Fruit fly (Drosophila melanogaster) whole organism, embryonic: ENCODE measurements around the gene ich.

Experiments
- Abd-B ChIP-seq: fragments of 200-800 bp; sonication (Bioruptor generic); optimal IDR thresholded peaks from 2 replicates; lab custom pipeline; 2018; ENCODE audit warnings: missing biosample characterization, mild to moderate bottlenecking, missing genetic modification characterization, moderate library complexity
- Bgb ChIP-seq: fragments of 200-800 bp; sonication (Bioruptor generic); IDR thresholded peaks from 2 replicates; pipeline ENCODE4 v1.3.6; 2022; ENCODE audit warnings: missing biosample characterization, missing genetic modification characterization; ENCODE audit not compliant: partially characterized antibody
- CG10431 ChIP-seq: fragments of 200-800 bp; sonication (Bioruptor generic); optimal IDR thresholded peaks from 3 replicates; lab custom pipeline; 2018; ENCODE audit warnings: missing biosample characterization, mild to moderate bottlenecking, missing genetic modification characterization
- CG12104 ChIP-seq: fragments of 200-800 bp; sonication (Bioruptor generic); optimal IDR thresholded peaks from 3 replicates; lab custom pipeline; 2016; ENCODE audit warnings: missing biosample characterization, missing genetic modification characterization
- CG12219 ChIP-seq: fragments of 200-800 bp; sonication (Bioruptor generic); optimal IDR thresholded peaks from 3 replicates; lab custom pipeline; 2018; ENCODE audit warnings: missing biosample characterization, mild to moderate bottlenecking, missing genetic modification characterization
- CG13287 ChIP-seq: fragments of 200-800 bp; sonication (Bioruptor generic); IDR thresholded peaks from 2 replicates; pipeline ENCODE4 v1.3.6; 2022; ENCODE audit warnings: missing biosample characterization, missing genetic modification characterization; ENCODE audit not compliant: partially characterized antibody
- CG14441 ChIP-seq: fragments of 200-800 bp; sonication (Bioruptor generic); IDR thresholded peaks from 2 replicates; pipeline ENCODE4 v1.3.6; 2022; ENCODE audit warnings: missing biosample characterization, missing genetic modification characterization
- CG14860 ChIP-seq: fragments of 200-800 bp; sonication (Bioruptor generic); IDR thresholded peaks from 3 replicates; pipeline ENCODE4 v1.3.6; 2022; ENCODE audit warnings: missing biosample characterization, missing genetic modification characterization; ENCODE audit not compliant: partially characterized antibody
- CG15011 ChIP-seq: fragments of 200-800 bp; sonication (Bioruptor generic); optimal IDR thresholded peaks from 3 replicates; lab custom pipeline; 2018; ENCODE audit warnings: missing biosample characterization, mild to moderate bottlenecking, missing genetic modification characterization
- CG15073 ChIP-seq: fragments of 200-800 bp; sonication (Bioruptor generic); optimal IDR thresholded peaks from 2 replicates; lab custom pipeline; 2016; ENCODE audit warnings: missing biosample characterization, missing genetic modification characterization
- CG17361 ChIP-seq: fragments of 200-800 bp; sonication (Bioruptor generic); IDR thresholded peaks from 3 replicates; pipeline ENCODE4 v1.3.6; 2022; ENCODE audit warnings: missing biosample characterization, missing genetic modification characterization
- CG17802 ChIP-seq: fragments of 200-800 bp; sonication (Bioruptor generic); optimal IDR thresholded peaks from 2 replicates; lab custom pipeline; 2018; ENCODE audit warnings: missing biosample characterization, mild to moderate bottlenecking, missing genetic modification characterization, moderate library complexity
- CG30020 ChIP-seq: fragments of 200-800 bp; optimal IDR thresholded peaks from 2 replicates; lab custom pipeline; 2019; ENCODE audit warnings: missing biosample characterization, mild to moderate bottlenecking, missing genetic modification characterization, moderate library complexity
- CG3065 ChIP-seq: fragments of 200-800 bp; sonication (Bioruptor generic); optimal IDR thresholded peaks from 2 replicates; lab custom pipeline; 2016; ENCODE audit warnings: missing biosample characterization, missing genetic modification characterization
- CG3407 ChIP-seq: fragments of 200-800 bp; sonication (Bioruptor generic); optimal IDR thresholded peaks from 2 replicates; lab custom pipeline; 2018; ENCODE audit warnings: missing biosample characterization, mild to moderate bottlenecking, missing genetic modification characterization
- CG34224 ChIP-seq: fragments of 200-800 bp; sonication (Bioruptor generic); IDR thresholded peaks from 3 replicates; pipeline ENCODE4 v1.3.6; 2022; ENCODE audit warnings: missing biosample characterization, missing genetic modification characterization; ENCODE audit not compliant: partially characterized antibody
- CG3726 ChIP-seq: fragments of 200-800 bp; sonication (Bioruptor generic); IDR thresholded peaks from 3 replicates; pipeline ENCODE4, ENCODE4 v1.3.6; 2022; ENCODE audit warnings: missing biosample characterization, missing genetic modification characterization
- CG6654 ChIP-seq: fragments of 200-800 bp; sonication (Bioruptor generic); optimal IDR thresholded peaks from 2 replicates; lab custom pipeline; 2017; ENCODE audit warnings: missing biosample characterization, mild to moderate bottlenecking, missing genetic modification characterization
- CG6791 ChIP-seq: fragments of 200-800 bp; sonication (Bioruptor generic); IDR thresholded peaks from 3 replicates; pipeline ENCODE4 v1.3.6; 2022; ENCODE audit warnings: missing biosample characterization, missing genetic modification characterization; ENCODE audit not compliant: partially characterized antibody
- CG6813 ChIP-seq: fragments of 200-800 bp; sonication (Bioruptor generic); optimal IDR thresholded peaks from 2 replicates; lab custom pipeline; 2017; ENCODE audit warnings: missing biosample characterization, missing genetic modification characterization, mild to moderate bottlenecking, moderate library complexity, missing genetic modification reagents
- CG7556 ChIP-seq: fragments of 200-800 bp; sonication (Bioruptor generic); optimal IDR thresholded peaks from 2 replicates; lab custom pipeline; 2017; ENCODE audit warnings: missing biosample characterization, mild to moderate bottlenecking, missing genetic modification characterization
- CG8089 ChIP-seq: fragments of 200-800 bp; sonication (Bioruptor generic); optimal IDR thresholded peaks from 3 replicates; lab custom pipeline; 2016; ENCODE audit warnings: missing biosample characterization, missing genetic modification characterization
- CG8281 ChIP-seq: fragments of 200-800 bp; sonication (Bioruptor generic); optimal IDR thresholded peaks from 2 replicates; lab custom pipeline; 2018; ENCODE audit warnings: missing biosample characterization, mild to moderate bottlenecking, missing genetic modification characterization, moderate library complexity
- Chrac-16 ChIP-seq: fragments of 200-800 bp; sonication (Bioruptor generic); optimal IDR thresholded peaks from 3 replicates; lab custom pipeline; 2016; ENCODE audit warnings: missing biosample characterization, missing genetic modification characterization
- CkIIα-i1 ChIP-seq: fragments of 200-800 bp; sonication (Bioruptor generic); IDR thresholded peaks from 2 replicates; pipeline ENCODE4 v1.3.6; 2022; ENCODE audit warnings: missing biosample characterization, missing genetic modification characterization
- Dll ChIP-seq: fragments of 200-800 bp; sonication (Bioruptor generic); IDR thresholded peaks from 4 replicates; pipeline ENCODE4 v1.3.6; 2022; ENCODE audit warnings: missing biosample characterization, missing genetic modification characterization; ENCODE audit not compliant: partially characterized antibody
- Hand ChIP-seq: fragments of 200-800 bp; sonication (Bioruptor generic); optimal IDR thresholded peaks from 2 replicates; lab custom pipeline; 2017; ENCODE audit warnings: mild to moderate bottlenecking, missing biosample characterization, missing genetic modification reagents, missing genetic modification characterization
- Hr51 ChIP-seq, 2 experiments: fragments of 200-800 bp; sonication (Bioruptor generic); optimal IDR thresholded peaks; 2 replicates in 1 of 2; 3 replicates in 1 of 2; lab custom pipeline; 2016 to 2018; ENCODE audit warnings: missing biosample characterization in 2 of 2, missing genetic modification characterization in 2 of 2, mild to moderate bottlenecking in 1 of 2, moderate library complexity in 1 of 2
- Hsf ChIP-seq: fragments of 200-800 bp; sonication (Bioruptor generic); optimal IDR thresholded peaks from 3 replicates; lab custom pipeline; 2016; ENCODE audit warnings: missing biosample characterization, missing genetic modification characterization
- Kr ChIP-seq: fragments of 200-800 bp; sonication (Bioruptor generic); optimal IDR thresholded peaks from 2 replicates; lab custom pipeline; 2017; ENCODE audit warnings: missing biosample characterization, mild to moderate bottlenecking, missing genetic modification characterization
- PHDP ChIP-seq: fragments of 200-800 bp; sonication (Bioruptor generic); optimal IDR thresholded peaks from 3 replicates; lab custom pipeline; 2018; ENCODE audit warnings: missing biosample characterization, mild to moderate bottlenecking, missing genetic modification characterization, moderate library complexity
- Poxn ChIP-seq: fragments of 200-800 bp; sonication (Bioruptor generic); IDR thresholded peaks from 2 replicates; pipeline ENCODE4 v1.3.6; 2022; ENCODE audit warnings: missing biosample characterization, missing genetic modification characterization
- Side ChIP-seq: fragments of 200-800 bp; sonication (Bioruptor generic); optimal IDR thresholded peaks from 2 replicates; lab custom pipeline; 2016; ENCODE audit warnings: missing biosample characterization, missing genetic modification characterization
- abd-A ChIP-seq: fragments of 200-800 bp; sonication (Bioruptor generic); optimal IDR thresholded peaks from 3 replicates; lab custom pipeline; 2019; ENCODE audit warnings: missing biosample characterization, mild to moderate bottlenecking, missing genetic modification characterization, moderate library complexity
- aop ChIP-seq: fragments of 200-800 bp; sonication (Bioruptor generic); IDR thresholded peaks from 2 replicates; pipeline ENCODE4 v1.3.6; 2022; ENCODE audit warnings: missing biosample characterization, missing genetic modification characterization
- cato ChIP-seq: fragments of 200-800 bp; sonication (Bioruptor generic); optimal IDR thresholded peaks from 2 replicates; lab custom pipeline; 2016; ENCODE audit warnings: missing biosample characterization, missing genetic modification characterization, borderline replicate concordance
- da ChIP-seq: fragments of 200-800 bp; sonication (Bioruptor generic); optimal IDR thresholded peaks from 2 replicates; lab custom pipeline; 2016; ENCODE audit warnings: missing biosample characterization, missing genetic modification characterization
- disco-r ChIP-seq: fragments of 200-800 bp; sonication (Bioruptor generic); optimal IDR thresholded peaks from 2 replicates; lab custom pipeline; 2016; ENCODE audit warnings: missing biosample characterization, missing genetic modification characterization
- dmrt11E ChIP-seq: fragments of 200-800 bp; sonication (Bioruptor generic); optimal IDR thresholded peaks from 3 replicates; lab custom pipeline; 2018; ENCODE audit warnings: missing biosample characterization, mild to moderate bottlenecking, missing genetic modification characterization, moderate library complexity
- dmrt99B ChIP-seq: fragments of 200-800 bp; sonication (Bioruptor generic); optimal IDR thresholded peaks from 2 replicates; lab custom pipeline; 2018; ENCODE audit warnings: missing biosample characterization, mild to moderate bottlenecking, missing genetic modification characterization, moderate library complexity
- fru ChIP-seq: fragments of >200 bp; optimal IDR thresholded peaks from 2 replicates; lab custom pipeline; 2017
- jigr1 ChIP-seq: fragments of 200-800 bp; sonication (Bioruptor generic); IDR thresholded peaks from 3 replicates; pipeline ENCODE4 v1.3.6; 2022; ENCODE audit warnings: missing biosample characterization, missing genetic modification characterization
- peb ChIP-seq: fragments of 200-800 bp; sonication (Bioruptor generic); IDR thresholded peaks from 2 replicates; pipeline ENCODE4 v1.3.6; 2022; ENCODE audit warnings: missing biosample characterization, missing genetic modification characterization
- pnt ChIP-seq: fragments of 200-800 bp; sonication (Bioruptor generic); optimal IDR thresholded peaks from 3 replicates; lab custom pipeline; 2016; ENCODE audit warnings: missing biosample characterization, missing genetic modification characterization
- so ChIP-seq: fragments of 200-800 bp; sonication (Bioruptor generic); IDR thresholded peaks from 3 replicates; pipeline ENCODE4 v1.3.6; 2022; ENCODE audit warnings: missing biosample characterization, missing genetic modification characterization
- tio ChIP-seq: fragments of 200-800 bp; sonication (Bioruptor generic); optimal IDR thresholded peaks from 2 replicates; lab custom pipeline; 2017; ENCODE audit warnings: missing biosample characterization, missing genetic modification characterization, inconsistent platforms
- twi ChIP-seq: fragments of 200-800 bp; optimal IDR thresholded peaks from 2 replicates; lab custom pipeline; 2019; ENCODE audit warnings: missing biosample characterization, mild to moderate bottlenecking, missing genetic modification characterization, moderate library complexity
- usp ChIP-seq: fragments of >200 bp; optimal IDR thresholded peaks from 2 replicates; lab custom pipeline; 2017; ENCODE audit warnings: missing biosample characterization, missing genetic modification characterization

The ich gene

dm6 chr3R:8945502-8946324, 17.1 kb downstream of the ich start (continued):
- peak in 1 of 2 experiments; percentile 95 for TF ChIP-seq Hr51 (GFP tag; optimal IDR thresholded peaks at IDR 0.05; lab: Kevin White, UChicago)
- peak; percentile 68 for TF ChIP-seq CG6654 (GFP tag; lab: Kevin White, UChicago)
- TF ChIP-seq PHDP (tag; lab: Kevin White, UChicago), result peak; percentile 88
- peak; percentile 65 for TF ChIP-seq jigr1 (GFP tag; lab: Robert Waterston, UW)
- no peak for TF ChIP-seq CG15073 (GFP tag; lab: Kevin White, UChicago)
- no peak for TF ChIP-seq aop (GFP tag; lab: Robert Waterston, UW)
- 0 out of 3 replicates have a peak, but pooled peaks have one; percentile 16 for TF ChIP-seq CG14860 (GFP tag; lab: Robert Waterston, UW)
- no peak for TF ChIP-seq fru (lab: Kevin White, UChicago)
- no peak for TF ChIP-seq CG34224 (GFP tag; lab: Robert Waterston, UW)
- no peak for TF ChIP-seq usp
- TF ChIP-seq Bgb (GFP tag; lab: Robert Waterston, UW), result no peak
- peak; percentile 39 for TF ChIP-seq pnt (GFP tag; lab: Kevin White, UChicago)
- peak; percentile 43 for TF ChIP-seq cato (GFP tag; lab: Kevin White, UChicago)
- TF ChIP-seq CG13287 (GFP tag; lab: Robert Waterston, UW), result no peak
- peak; percentile 56 for TF ChIP-seq CG12219 (GFP tag; lab: Kevin White, UChicago)
- peak; percentile 85 for TF ChIP-seq abd-A (tag; lab: Kevin White, UChicago)
- peak; percentile 80 for TF ChIP-seq CG14441 (GFP tag; lab: Robert Waterston, UW)
- no peak for TF ChIP-seq disco-r (GFP tag; lab: Kevin White, UChicago)
- peak; percentile 92 for TF ChIP-seq CG17361 (GFP tag; lab: Robert Waterston, UW)
- peak; percentile 94 for TF ChIP-seq dmrt99B (tag; lab: Kevin White, UChicago)
- no peak for TF ChIP-seq CG8089
- TF ChIP-seq Kr, result no peak
- peak; percentile 70 for TF ChIP-seq CG6813
- TF ChIP-seq CG3407 (GFP tag; lab: Kevin White, UChicago), result peak; percentile 84
- TF ChIP-seq Hsf (GFP tag; lab: Kevin White, UChicago), result peak; percentile 63
- TF ChIP-seq peb (GFP tag; lab: Robert Waterston, UW), result peak; percentile 37; the same call in 1 of the 2 replicates
- TF ChIP-seq CkIIα-i1 (GFP tag; lab: Robert Waterston, UW), result no peak
- peak; percentile 87 for TF ChIP-seq Abd-B (GFP tag; lab: Kevin White, UChicago)
- TF ChIP-seq CG8281 (tag; lab: Kevin White, UChicago), result peak; percentile 54
- TF ChIP-seq Hand (GFP tag; lab: Kevin White, UChicago), result no peak
- peak; percentile 58 for TF ChIP-seq dmrt11E (tag; lab: Kevin White, UChicago)
- no peak for TF ChIP-seq Side (GFP tag; lab: Kevin White, UChicago)
- peak; percentile 92 for TF ChIP-seq CG7556 (GFP tag; lab: Kevin White, UChicago)
- TF ChIP-seq Dll, result no peak
- no peak for TF ChIP-seq CG6791 (GFP tag; lab: Robert Waterston, UW)
- TF ChIP-seq CG12104 (GFP tag; lab: Kevin White, UChicago), result peak; percentile 73
- peak; percentile 70 for TF ChIP-seq twi
- TF ChIP-seq Chrac-16 (GFP tag; lab: Kevin White, UChicago), result peak; percentile 55
- TF ChIP-seq CG30020 (tag; lab: Kevin White, UChicago), result peak; percentile 48
- no peak for TF ChIP-seq da (GFP tag; lab: Kevin White, UChicago)
- peak; percentile 54 for TF ChIP-seq CG17802 (tag; lab: Kevin White, UChicago)
- peak; percentile 69 for TF ChIP-seq tio (GFP tag; lab: Kevin White, UChicago)
- TF ChIP-seq Poxn, result no peak
- no peak for TF ChIP-seq CG3065 (GFP tag; lab: Kevin White, UChicago)
- TF ChIP-seq so, result peak; percentile 90
- peak; percentile 80 for TF ChIP-seq CG10431 (GFP tag; lab: Kevin White, UChicago)
- TF ChIP-seq CG15011 (GFP tag; lab: Kevin White, UChicago), result peak; percentile 32
- TF ChIP-seq CG3726 (GFP tag; lab: Robert Waterston, UW), result 0 out of 3 replicates have a peak, but pooled peaks have one; percentile 62
